Worm (Caenorhabditis elegans) whole organism, mixed stage, embryonic: Measurements from ENCODE around the gene ZK632.11.
A peak's percentile ranks its signal among the peaks of the same experiment; 100 is the strongest.

Experiments used
- ces-1 ChIP-seq: fragments of 150-350 bp; optimal IDR thresholded peaks from 2 replicates; lab custom pipeline; 2014; ENCODE audit warnings: missing biosample characterization, missing genetic modification reagents, missing genetic modification characterization
- cnd-1 ChIP-seq: fragments of 200-800 bp; sonication (Bioruptor generic); optimal IDR thresholded peaks from 2 replicates; lab custom pipeline; 2018; ENCODE audit warnings: mild to moderate bottlenecking, missing genetic modification characterization, missing compliant biosample characterization
- elt-1 ChIP-seq: sonication (generic microtip); optimal IDR thresholded peaks from 2 replicates; lab custom pipeline; 2017; ENCODE audit warnings: missing genetic modification characterization, mild to moderate bottlenecking, missing compliant biosample characterization, antibody characterized with exemption, moderate library complexity, borderline replicate concordance; ENCODE audit not compliant: insufficient read depth
- elt-3 ChIP-seq: fragments of 150-350 bp; optimal IDR thresholded peaks from 2 replicates; lab custom pipeline; 2014; ENCODE audit warnings: missing biosample characterization, missing genetic modification characterization
- lin-13 ChIP-seq: fragments of 150-350 bp; optimal IDR thresholded peaks from 2 replicates; lab custom pipeline; 2014; ENCODE audit warnings: missing biosample characterization, missing genetic modification characterization
- pha-4 ChIP-seq: fragments of 150-350 bp; optimal IDR thresholded peaks from 2 replicates; lab custom pipeline; 2018; ENCODE audit warnings: missing biosample characterization, missing genetic modification reagents, missing genetic modification characterization
- ztf-11 ChIP-seq: fragments of 150-350 bp; optimal IDR thresholded peaks from 2 replicates; lab custom pipeline; 2014; ENCODE audit warnings: missing biosample characterization, missing genetic modification characterization

ce11 chrIII:9827163-9827951 is at the start of gene ZK632.11, which contains the start of gene ZK632.10:
- TF ChIP-seq ztf-11 (tag; lab: Kevin White, UChicago) (no peak), lin-13 (tag; lab: Kevin White, UChicago) (no peak), elt-1 (tag; lab: Kevin White, UChicago) (no peak), cnd-1 (no peak), pha-4 (tag; lab: Kevin White, UChicago) (peak; percentile 76), ces-1 (GFP tag; lab: Kevin White, UChicago) (peak; percentile 61), elt-3 (tag; lab: Kevin White, UChicago) (no peak)
